Fruit fly (Drosophila melanogaster) whole organism, embryonic: ENCODE results near the gene CG32642.
A peak's percentile ranks its signal among the peaks of the same experiment; 100 is the strongest.

Experiments
- Antp ChIP-seq: fragments of 200-800 bp; sonication (Bioruptor generic); optimal IDR thresholded peaks from 3 replicates; lab custom pipeline; 2016; ENCODE audit warnings: missing biosample characterization, missing genetic modification characterization
- Awh ChIP-seq: fragments of 200-800 bp; sonication (Bioruptor generic); IDR thresholded peaks from 2 replicates; pipeline ENCODE4, ENCODE4 v1.3.6; 2022; ENCODE audit warnings: missing biosample characterization, missing genetic modification characterization
- CG10654 ChIP-seq: fragments of 200-800 bp; sonication (Bioruptor generic); optimal IDR thresholded peaks from 2 replicates; lab custom pipeline; 2016; ENCODE audit warnings: missing biosample characterization, missing genetic modification characterization
- CG10959 ChIP-seq: fragments of 200-800 bp; sonication (Bioruptor generic); IDR thresholded peaks from 2 replicates; pipeline ENCODE4 v1.3.6; 2022; ENCODE audit warnings: missing biosample characterization, missing genetic modification characterization
- CG11085 ChIP-seq: fragments of 200-800 bp; sonication (Bioruptor generic); IDR thresholded peaks from 2 replicates; pipeline ENCODE4 v1.3.6; 2022; ENCODE audit warnings: missing biosample characterization, missing genetic modification characterization
- CG11398 ChIP-seq: fragments of 200-800 bp; sonication (Bioruptor generic); optimal IDR thresholded peaks from 2 replicates; lab custom pipeline; 2016; ENCODE audit warnings: missing biosample characterization, missing genetic modification characterization
- CG11560 ChIP-seq: fragments of 200-800 bp; sonication (Bioruptor generic); IDR thresholded peaks from 3 replicates; pipeline ENCODE4 v1.3.6; 2022; ENCODE audit warnings: missing biosample characterization, missing genetic modification characterization
- CG12659 ChIP-seq: fragments of 200-800 bp; sonication (Bioruptor generic); optimal IDR thresholded peaks from 3 replicates; lab custom pipeline; 2017; ENCODE audit warnings: mild to moderate bottlenecking, missing biosample characterization, missing genetic modification reagents, missing genetic modification characterization
- CG15073 ChIP-seq: fragments of 200-800 bp; sonication (Bioruptor generic); optimal IDR thresholded peaks from 2 replicates; lab custom pipeline; 2016; ENCODE audit warnings: missing biosample characterization, missing genetic modification characterization
- CG1529 ChIP-seq: fragments of 200-800 bp; sonication (Bioruptor generic); optimal IDR thresholded peaks from 3 replicates; lab custom pipeline; 2018; ENCODE audit warnings: missing biosample characterization, missing genetic modification characterization
- CG1647 ChIP-seq: fragments of 200-800 bp; sonication (Bioruptor generic); optimal IDR thresholded peaks from 3 replicates; lab custom pipeline; 2016; ENCODE audit warnings: missing biosample characterization, missing genetic modification characterization
- CG18599 ChIP-seq: fragments of 200-800 bp; sonication (Bioruptor generic); optimal IDR thresholded peaks from 3 replicates; lab custom pipeline; 2017; ENCODE audit warnings: missing biosample characterization, missing genetic modification characterization, mild to moderate bottlenecking, moderate library complexity, missing genetic modification reagents
- CG3065 ChIP-seq: fragments of 200-800 bp; sonication (Bioruptor generic); optimal IDR thresholded peaks from 2 replicates; lab custom pipeline; 2016; ENCODE audit warnings: missing biosample characterization, missing genetic modification characterization
- CG3847 ChIP-seq: fragments of 200-800 bp; sonication (Bioruptor generic); IDR thresholded peaks from 2 replicates; pipeline ENCODE4 v1.3.6; 2022; ENCODE audit warnings: missing biosample characterization, missing genetic modification characterization
- CG4617 ChIP-seq: fragments of 200-800 bp; sonication (Bioruptor generic); optimal IDR thresholded peaks from 3 replicates; lab custom pipeline; 2016; ENCODE audit warnings: missing biosample characterization, missing genetic modification characterization, borderline replicate concordance
- CG6689 ChIP-seq: fragments of 200-800 bp; sonication (Bioruptor generic); IDR thresholded peaks from 2 replicates; pipeline ENCODE4 v1.3.6; 2022; ENCODE audit warnings: missing biosample characterization, missing genetic modification characterization
- CG7839 ChIP-seq: fragments of 200-800 bp; sonication (Bioruptor generic); optimal IDR thresholded peaks from 3 replicates; lab custom pipeline; 2018; ENCODE audit warnings: missing biosample characterization, mild to moderate bottlenecking, missing genetic modification characterization, moderate library complexity
- CG8281 ChIP-seq: fragments of 200-800 bp; sonication (Bioruptor generic); optimal IDR thresholded peaks from 2 replicates; lab custom pipeline; 2018; ENCODE audit warnings: missing biosample characterization, mild to moderate bottlenecking, missing genetic modification characterization, moderate library complexity
- CG8388 ChIP-seq: fragments of 200-800 bp; sonication (Bioruptor generic); optimal IDR thresholded peaks from 2 replicates; lab custom pipeline; 2019; ENCODE audit warnings: missing biosample characterization, mild to moderate bottlenecking, missing genetic modification characterization, moderate library complexity
- CG9727 ChIP-seq: fragments of 200-800 bp; sonication (Bioruptor generic); optimal IDR thresholded peaks from 3 replicates; lab custom pipeline; 2017; ENCODE audit warnings: missing biosample characterization, mild to moderate bottlenecking, missing genetic modification characterization
- Chrac-16 ChIP-seq: fragments of 200-800 bp; sonication (Bioruptor generic); optimal IDR thresholded peaks from 3 replicates; lab custom pipeline; 2016; ENCODE audit warnings: missing biosample characterization, missing genetic modification characterization
- Dll ChIP-seq: fragments of 200-800 bp; sonication (Bioruptor generic); IDR thresholded peaks from 4 replicates; pipeline ENCODE4 v1.3.6; 2022; ENCODE audit warnings: missing biosample characterization, missing genetic modification characterization; ENCODE audit not compliant: partially characterized antibody
- Drgx ChIP-seq: fragments of 200-800 bp; sonication (Bioruptor generic); IDR thresholded peaks from 2 replicates; pipeline ENCODE4 v1.3.6; 2022; ENCODE audit warnings: missing biosample characterization, missing genetic modification characterization
- E2f1 ChIP-seq: fragments of 200-800 bp; sonication (Bioruptor generic); IDR thresholded peaks from 2 replicates; pipeline ENCODE4 v1.3.6; 2022; ENCODE audit warnings: missing biosample characterization, missing genetic modification characterization
- Fer3 ChIP-seq: fragments of 200-800 bp; sonication (Bioruptor generic); optimal IDR thresholded peaks from 2 replicates; lab custom pipeline; 2018; ENCODE audit warnings: missing biosample characterization, mild to moderate bottlenecking, missing genetic modification characterization, moderate library complexity
- H2.0 ChIP-seq: fragments of 200-800 bp; sonication (Bioruptor generic); IDR thresholded peaks from 2 replicates; pipeline ENCODE4 v1.3.6; 2022; ENCODE audit warnings: missing biosample characterization, missing genetic modification characterization
- HLH3B ChIP-seq: fragments of 200-800 bp; sonication (Bioruptor generic); IDR thresholded peaks from 2 replicates; pipeline ENCODE4 v1.3.6; 2022; ENCODE audit warnings: missing biosample characterization, missing genetic modification characterization
- HLH4C ChIP-seq: fragments of 200-800 bp; sonication (Bioruptor generic); IDR thresholded peaks from 3 replicates; pipeline ENCODE4 v1.3.6; 2022; ENCODE audit warnings: missing biosample characterization, missing genetic modification characterization; ENCODE audit not compliant: partially characterized antibody
- HLH54F ChIP-seq: fragments of 200-800 bp; sonication (Bioruptor generic); optimal IDR thresholded peaks from 3 replicates; lab custom pipeline; 2016; ENCODE audit warnings: missing biosample characterization, missing genetic modification characterization
- HmgD ChIP-seq: fragments of 200-800 bp; sonication (Bioruptor generic); optimal IDR thresholded peaks from 3 replicates; lab custom pipeline; 2016; ENCODE audit warnings: missing biosample characterization, missing genetic modification characterization
- Hr39 ChIP-seq: fragments of >200 bp; optimal IDR thresholded peaks from 2 replicates; lab custom pipeline; 2017
- Oli ChIP-seq: fragments of 200-800 bp; sonication (Bioruptor generic); optimal IDR thresholded peaks from 2 replicates; lab custom pipeline; 2018; ENCODE audit warnings: missing biosample characterization, mild to moderate bottlenecking, missing genetic modification characterization, moderate library complexity
- Rx ChIP-seq: fragments of 200-800 bp; sonication (Bioruptor generic); IDR thresholded peaks from 2 replicates; pipeline ENCODE4 v1.3.6; 2022; ENCODE audit warnings: missing biosample characterization, missing genetic modification characterization
- Side ChIP-seq: fragments of 200-800 bp; sonication (Bioruptor generic); optimal IDR thresholded peaks from 2 replicates; lab custom pipeline; 2016; ENCODE audit warnings: missing biosample characterization, missing genetic modification characterization
- Sry-β ChIP-seq: fragments of 200-800 bp; sonication (Bioruptor generic); optimal IDR thresholded peaks from 2 replicates; lab custom pipeline; 2018; ENCODE audit warnings: missing biosample characterization, mild to moderate bottlenecking, missing genetic modification characterization, moderate library complexity
- aop ChIP-seq: fragments of 200-800 bp; sonication (Bioruptor generic); IDR thresholded peaks from 2 replicates; pipeline ENCODE4 v1.3.6; 2022; ENCODE audit warnings: missing biosample characterization, missing genetic modification characterization
- cg ChIP-seq: fragments of 200-800 bp; sonication (Bioruptor generic); optimal IDR thresholded peaks from 3 replicates; lab custom pipeline; 2019; ENCODE audit warnings: missing biosample characterization, mild to moderate bottlenecking, missing genetic modification characterization, moderate library complexity
- danr ChIP-seq: fragments of 200-800 bp; sonication (Bioruptor generic); IDR thresholded peaks from 2 replicates; pipeline ENCODE4 v1.3.6; 2022; ENCODE audit warnings: missing biosample characterization, missing genetic modification characterization
- disco-r ChIP-seq: fragments of 200-800 bp; sonication (Bioruptor generic); optimal IDR thresholded peaks from 2 replicates; lab custom pipeline; 2016; ENCODE audit warnings: missing biosample characterization, missing genetic modification characterization
- emc ChIP-seq: fragments of 200-800 bp; sonication (Bioruptor generic); optimal IDR thresholded peaks from 2 replicates; lab custom pipeline; 2016; ENCODE audit warnings: missing biosample characterization, missing genetic modification characterization
- fd3F ChIP-seq: fragments of 200-800 bp; sonication (Bioruptor generic); optimal IDR thresholded peaks from 2 replicates; lab custom pipeline; 2018; ENCODE audit warnings: missing biosample characterization, mild to moderate bottlenecking, missing genetic modification characterization, moderate library complexity
- fd64A ChIP-seq: fragments of 200-800 bp; sonication (Bioruptor generic); optimal IDR thresholded peaks from 3 replicates; lab custom pipeline; 2018; ENCODE audit warnings: missing biosample characterization, mild to moderate bottlenecking, missing genetic modification characterization
- fru ChIP-seq: fragments of >200 bp; optimal IDR thresholded peaks from 2 replicates; lab custom pipeline; 2017
- grau ChIP-seq: fragments of 200-800 bp; optimal IDR thresholded peaks from 3 replicates; lab custom pipeline; 2019; ENCODE audit warnings: missing biosample characterization, mild to moderate bottlenecking, missing genetic modification characterization, moderate library complexity
- jing ChIP-seq: fragments of 200-800 bp; sonication (Bioruptor generic); optimal IDR thresholded peaks from 2 replicates; lab custom pipeline; 2018; ENCODE audit warnings: missing biosample characterization, mild to moderate bottlenecking, missing genetic modification characterization
- luna ChIP-seq: fragments of 200-800 bp; sonication (Bioruptor generic); optimal IDR thresholded peaks from 2 replicates; lab custom pipeline; 2016; ENCODE audit warnings: missing biosample characterization, missing genetic modification characterization
- otp ChIP-seq: fragments of 200-800 bp; sonication (Bioruptor generic); IDR thresholded peaks from 3 replicates; pipeline ENCODE4, ENCODE4 v1.3.6; 2022; ENCODE audit warnings: missing biosample characterization, missing genetic modification characterization
- pzg ChIP-seq: fragments of 200-800 bp; sonication (Bioruptor generic); optimal IDR thresholded peaks from 3 replicates; lab custom pipeline; 2018; ENCODE audit warnings: missing biosample characterization, mild to moderate bottlenecking, missing genetic modification characterization, moderate library complexity
- row ChIP-seq: fragments of 200-800 bp; sonication (Bioruptor generic); IDR thresholded peaks from 3 replicates; pipeline ENCODE4 v1.3.6; 2022; ENCODE audit warnings: missing biosample characterization, missing genetic modification characterization
- sens-2 ChIP-seq: fragments of 200-800 bp; sonication (Bioruptor generic); IDR thresholded peaks from 2 replicates; pipeline ENCODE4 v1.3.6; 2022; ENCODE audit warnings: missing biosample characterization, missing genetic modification characterization
- tap ChIP-seq: fragments of 200-800 bp; optimal IDR thresholded peaks from 3 replicates; lab custom pipeline; 2019; ENCODE audit warnings: missing biosample characterization, mild to moderate bottlenecking, missing genetic modification characterization, moderate library complexity

The CG32642 gene

dm6 chrX:12923258-12923901, 35.6 kb upstream of the CG32642 start (continued):
- no peak for TF ChIP-seq fd3F (GFP tag; lab: Kevin White, UChicago)
- no peak for TF ChIP-seq danr
- 0 out of 2 replicates have a peak, but pooled peaks have one; percentile 39 for TF ChIP-seq CG6689 (GFP tag; lab: Robert Waterston, UW)
- TF ChIP-seq row (GFP tag; lab: Robert Waterston, UW) = peak; percentile 48
- no peak for TF ChIP-seq CG11560 (tag; lab: Robert Waterston, UW)
- TF ChIP-seq CG3065 (GFP tag; lab: Kevin White, UChicago) = no peak
- no peak for TF ChIP-seq Hr39 (lab: Kevin White, UChicago)
- no peak for TF ChIP-seq aop (GFP tag; lab: Robert Waterston, UW)
- no peak for TF ChIP-seq pzg
- TF ChIP-seq CG10959 = 0 out of 2 replicates have a peak, but pooled peaks have one; percentile 19
- TF ChIP-seq CG1647 (GFP tag; lab: Kevin White, UChicago) = no peak
- no peak for TF ChIP-seq Dll (GFP tag; lab: Robert Waterston, UW)
- no peak for TF ChIP-seq HLH4C (GFP tag; lab: Robert Waterston, UW)
- TF ChIP-seq H2.0 (GFP tag; lab: Robert Waterston, UW) = peak; percentile 13; the same call in 1 of the 2 replicates
- TF ChIP-seq luna (GFP tag; lab: Kevin White, UChicago) = no peak
- TF ChIP-seq emc (GFP tag; lab: Kevin White, UChicago) = no peak
- no peak for TF ChIP-seq Fer3 (tag; lab: Kevin White, UChicago)
- TF ChIP-seq CG11398 (GFP tag; lab: Kevin White, UChicago) = no peak
- TF ChIP-seq Side (GFP tag; lab: Kevin White, UChicago) = no peak
- TF ChIP-seq CG12659 (GFP tag; lab: Kevin White, UChicago) = no peak
- no peak for TF ChIP-seq jing
- no peak for TF ChIP-seq Antp (GFP tag; lab: Kevin White, UChicago)
- TF ChIP-seq Drgx = no peak
- no peak for TF ChIP-seq CG15073 (GFP tag; lab: Kevin White, UChicago)
- TF ChIP-seq CG3847 (GFP tag; lab: Robert Waterston, UW) = no peak; the same call in 1 of the 2 replicates
- TF ChIP-seq HmgD (GFP tag; lab: Kevin White, UChicago) = no peak
- no peak for TF ChIP-seq tap
- TF ChIP-seq CG8388 = peak; percentile 30
- no peak for TF ChIP-seq disco-r (GFP tag; lab: Kevin White, UChicago)
- peak; percentile 5 for TF ChIP-seq CG9727
- peak; percentile 8 for TF ChIP-seq CG18599 (GFP tag; lab: Kevin White, UChicago)
- no peak for TF ChIP-seq CG11085 (GFP tag; lab: Robert Waterston, UW)
- TF ChIP-seq Rx (GFP tag; lab: Robert Waterston, UW) = no peak
- TF ChIP-seq E2f1 (GFP tag; lab: Robert Waterston, UW) = no peak
- TF ChIP-seq Chrac-16 = peak; percentile 25
- no peak for TF ChIP-seq cg
- peak; percentile 29 for TF ChIP-seq CG1529 (GFP tag; lab: Kevin White, UChicago)
- no peak for TF ChIP-seq HLH54F (GFP tag; lab: Kevin White, UChicago)
- peak; percentile 31 for TF ChIP-seq grau (tag; lab: Kevin White, UChicago)
- no peak for TF ChIP-seq Sry-β
- TF ChIP-seq Awh (GFP tag; lab: Robert Waterston, UW) = no peak
- 0 out of 2 replicates have a peak, but pooled peaks have one; percentile 33 for TF ChIP-seq sens-2 (GFP tag; lab: Robert Waterston, UW)
- TF ChIP-seq CG4617 (GFP tag; lab: Kevin White, UChicago) = no peak
- TF ChIP-seq Oli (tag; lab: Kevin White, UChicago) = peak; percentile 33
- TF ChIP-seq HLH3B = 0 out of 2 replicates have a peak, but pooled peaks have one; percentile 41
- TF ChIP-seq CG7839 (tag; lab: Kevin White, UChicago) = peak; percentile 46
- peak; percentile 36; the same call in 1 of the 3 replicates for TF ChIP-seq otp (GFP tag; lab: Robert Waterston, UW)
- TF ChIP-seq fru = no peak
- no peak for TF ChIP-seq CG8281 (tag; lab: Kevin White, UChicago)
- TF ChIP-seq CG10654 = no peak
- no peak for TF ChIP-seq fd64A (GFP tag; lab: Kevin White, UChicago)
